Worm (Caenorhabditis elegans) whole organism, L1 larva: ENCODE measurements around the gene fbxa-38.

Experiments used
- aly-2 ChIP-seq: fragments of 150-350 bp; optimal IDR thresholded peaks from 2 replicates; lab custom pipeline; 2014; ENCODE audit warnings: missing biosample characterization, missing genetic modification characterization
- ama-1 ChIP-seq: fragments of 150-350 bp; optimal IDR thresholded peaks from 2 replicates; lab custom pipeline; 2014
- lin-13 ChIP-seq: fragments of 150-350 bp; optimal IDR thresholded peaks from 2 replicates; lab custom pipeline; 2014; ENCODE audit warnings: missing biosample characterization, missing genetic modification reagents, missing genetic modification characterization
- mep-1 ChIP-seq: fragments of 150-350 bp; optimal IDR thresholded peaks from 2 replicates; lab custom pipeline; 2014; ENCODE audit warnings: missing biosample characterization, missing genetic modification characterization
- nhr-11 ChIP-seq: fragments of 150-350 bp; optimal IDR thresholded peaks from 2 replicates; lab custom pipeline; 2014; ENCODE audit warnings: missing biosample characterization, missing genetic modification characterization
- nhr-237 ChIP-seq: fragments of 150-350 bp; optimal IDR thresholded peaks from 2 replicates; lab custom pipeline; 2014; ENCODE audit warnings: missing biosample characterization, missing genetic modification characterization
- unc-30 ChIP-seq: sonication (generic microtip); optimal IDR thresholded peaks from 2 replicates; lab custom pipeline; 2017; ENCODE audit warnings: missing biosample characterization, missing genetic modification characterization

DNA sequence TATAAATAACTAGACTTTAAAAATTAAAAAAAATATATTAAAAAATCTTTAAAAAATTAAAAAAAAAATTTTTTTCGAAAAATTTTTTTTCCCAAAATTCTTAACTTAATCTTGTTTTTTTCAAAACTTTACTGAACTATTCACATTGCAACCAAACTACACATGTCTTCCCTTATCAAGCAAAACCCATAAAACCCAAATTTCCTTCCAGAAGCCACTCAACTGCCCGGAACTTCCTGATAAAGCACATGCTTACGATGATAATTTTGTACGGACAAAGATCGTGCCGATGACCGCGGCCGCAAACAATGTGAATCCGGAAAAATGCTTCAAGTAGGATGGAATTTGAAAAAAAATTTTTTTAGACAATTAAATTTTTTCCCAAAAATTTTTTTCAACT lies 12.1 kb upstream of the fbxa-38 start:
- TF ChIP-seq aly-2 (no peak), lin-13 (GFP tag; lab: Kevin White, UChicago) (no peak), mep-1 (tag; lab: Kevin White, UChicago) (no peak), nhr-11 (no peak), nhr-237 (tag; lab: Kevin White, UChicago) (no peak), unc-30 (tag; lab: Kevin White, UChicago) (no peak), ama-1 (lab: Kevin White, UChicago) (no peak)
